Fruit fly (Drosophila melanogaster) whole organism, embryonic: ENCODE results near the gene Jon25Bi.

ENCODE experiments used
- Adf1 ChIP-seq: fragments of 200-800 bp; sonication (Bioruptor generic); IDR thresholded peaks from 2 replicates; pipeline ENCODE4 v1.3.6; 2022; ENCODE audit warnings: missing biosample characterization, missing genetic modification characterization
- Bgb ChIP-seq: fragments of 200-800 bp; sonication (Bioruptor generic); IDR thresholded peaks from 2 replicates; pipeline ENCODE4 v1.3.6; 2022; ENCODE audit warnings: missing biosample characterization, missing genetic modification characterization; ENCODE audit not compliant: partially characterized antibody
- C15 ChIP-seq: fragments of 200-800 bp; sonication (Bioruptor generic); IDR thresholded peaks from 3 replicates; pipeline ENCODE4 v1.3.6; 2022; ENCODE audit warnings: missing biosample characterization, missing genetic modification characterization
- CG12391 ChIP-seq: fragments of 200-800 bp; sonication (Bioruptor generic); optimal IDR thresholded peaks from 3 replicates; lab custom pipeline; 2018; ENCODE audit warnings: missing biosample characterization, mild to moderate bottlenecking, missing genetic modification characterization, moderate library complexity
- CG13424 ChIP-seq: fragments of 200-800 bp; sonication (Bioruptor generic); optimal IDR thresholded peaks from 2 replicates; lab custom pipeline; 2019; ENCODE audit warnings: missing biosample characterization, mild to moderate bottlenecking, missing genetic modification characterization, moderate library complexity
- CG13894 ChIP-seq: fragments of 200-800 bp; sonication (Bioruptor generic); optimal IDR thresholded peaks from 3 replicates; lab custom pipeline; 2018; ENCODE audit warnings: missing biosample characterization, mild to moderate bottlenecking, missing genetic modification characterization, moderate library complexity
- CG1602 ChIP-seq: fragments of 200-800 bp; sonication (Bioruptor generic); optimal IDR thresholded peaks from 3 replicates; lab custom pipeline; 2016; ENCODE audit warnings: missing biosample characterization, missing genetic modification characterization
- CG16813 ChIP-seq: fragments of 200-800 bp; sonication (Bioruptor generic); IDR thresholded peaks from 3 replicates; pipeline ENCODE4 v1.3.6; 2022; ENCODE audit warnings: missing biosample characterization, missing genetic modification characterization; ENCODE audit not compliant: partially characterized antibody
- CG32767 ChIP-seq: fragments of 200-800 bp; sonication (Bioruptor generic); IDR thresholded peaks from 2 replicates; pipeline ENCODE4 v1.3.6; 2022; ENCODE audit warnings: missing biosample characterization, missing genetic modification characterization
- CG4282 ChIP-seq: fragments of 200-800 bp; sonication (Bioruptor generic); optimal IDR thresholded peaks from 2 replicates; lab custom pipeline; 2016; ENCODE audit warnings: missing biosample characterization, missing genetic modification characterization
- CG4328 ChIP-seq: fragments of 200-800 bp; sonication (Bioruptor generic); optimal IDR thresholded peaks from 3 replicates; lab custom pipeline; 2017; ENCODE audit warnings: missing biosample characterization, missing genetic modification reagents, missing genetic modification characterization
- CG5953 ChIP-seq: fragments of 200-800 bp; sonication (Bioruptor generic); IDR thresholded peaks from 2 replicates; pipeline ENCODE4 v1.3.6; 2022; ENCODE audit warnings: missing biosample characterization, missing genetic modification characterization
- CG6854 ChIP-seq: fragments of 200-800 bp; sonication (Bioruptor generic); optimal IDR thresholded peaks from 3 replicates; lab custom pipeline; 2017; ENCODE audit warnings: missing biosample characterization, mild to moderate bottlenecking, missing genetic modification characterization
- CG7357 ChIP-seq: fragments of 200-800 bp; sonication (Bioruptor generic); IDR thresholded peaks from 3 replicates; pipeline ENCODE4 v1.3.6; 2022; ENCODE audit warnings: missing biosample characterization, missing genetic modification characterization
- CG8089 ChIP-seq: fragments of 200-800 bp; sonication (Bioruptor generic); optimal IDR thresholded peaks from 3 replicates; lab custom pipeline; 2016; ENCODE audit warnings: missing biosample characterization, missing genetic modification characterization
- CG8944 ChIP-seq: fragments of 200-800 bp; sonication (Bioruptor generic); optimal IDR thresholded peaks from 3 replicates; lab custom pipeline; 2016; ENCODE audit warnings: missing biosample characterization, missing genetic modification characterization
- CG9876 ChIP-seq: fragments of 200-800 bp; sonication (Bioruptor generic); optimal IDR thresholded peaks from 2 replicates; lab custom pipeline; 2016; ENCODE audit warnings: missing biosample characterization, missing genetic modification characterization
- Chrac-16 ChIP-seq: fragments of 200-800 bp; sonication (Bioruptor generic); optimal IDR thresholded peaks from 3 replicates; lab custom pipeline; 2016; ENCODE audit warnings: missing biosample characterization, missing genetic modification characterization
- D ChIP-seq, 2 experiments: fragments of 200-800 bp in 1 of 2; fragments of >200 bp in 1 of 2; sonication (Bioruptor generic) in 1 of 2; optimal IDR thresholded peaks; 2 replicates in 1 of 2; 3 replicates in 1 of 2; lab custom pipeline; 2017; ENCODE audit warnings: mild to moderate bottlenecking in 1 of 2, missing biosample characterization in 1 of 2, missing genetic modification characterization in 1 of 2, missing genetic modification reagents in 1 of 2
- Dip3 ChIP-seq: fragments of 200-800 bp; sonication (Bioruptor generic); optimal IDR thresholded peaks from 3 replicates; lab custom pipeline; 2016; ENCODE audit warnings: missing biosample characterization, missing genetic modification characterization
- Elba2 ChIP-seq: fragments of 200-800 bp; sonication (Bioruptor generic); optimal IDR thresholded peaks from 3 replicates; lab custom pipeline; 2016; ENCODE audit warnings: missing biosample characterization, missing genetic modification characterization
- Fer3 ChIP-seq: fragments of 200-800 bp; sonication (Bioruptor generic); optimal IDR thresholded peaks from 2 replicates; lab custom pipeline; 2018; ENCODE audit warnings: missing biosample characterization, mild to moderate bottlenecking, missing genetic modification characterization, moderate library complexity
- Gug ChIP-seq: fragments of 200-800 bp; sonication (Bioruptor generic); IDR thresholded peaks from 4 replicates; pipeline ENCODE4 v1.3.6; 2022; ENCODE audit warnings: missing biosample characterization, missing genetic modification characterization
- H2.0 ChIP-seq: fragments of 200-800 bp; sonication (Bioruptor generic); IDR thresholded peaks from 2 replicates; pipeline ENCODE4 v1.3.6; 2022; ENCODE audit warnings: missing biosample characterization, missing genetic modification characterization
- MBD-R2 ChIP-seq: fragments of 200-800 bp; sonication (Bioruptor generic); IDR thresholded peaks from 2 replicates; pipeline ENCODE4 v1.3.6; 2022; ENCODE audit warnings: missing biosample characterization, missing genetic modification characterization
- NK7.1 ChIP-seq: fragments of 200-800 bp; sonication (Bioruptor generic); optimal IDR thresholded peaks from 3 replicates; lab custom pipeline; 2016; ENCODE audit warnings: missing biosample characterization, missing genetic modification characterization
- Neu2 ChIP-seq: fragments of 200-800 bp; sonication (Bioruptor generic); optimal IDR thresholded peaks from 3 replicates; lab custom pipeline; 2016; ENCODE audit warnings: missing biosample characterization, missing genetic modification characterization, borderline replicate concordance
- Oaz ChIP-seq: fragments of 200-800 bp; sonication (Bioruptor generic); IDR thresholded peaks from 2 replicates; pipeline ENCODE4 v1.3.6; 2022; ENCODE audit warnings: missing biosample characterization, missing genetic modification characterization
- Opbp ChIP-seq: fragments of 200-800 bp; sonication (Bioruptor generic); IDR thresholded peaks from 3 replicates; pipeline ENCODE4 v1.3.6; 2022; ENCODE audit warnings: missing biosample characterization, missing genetic modification characterization; ENCODE audit not compliant: partially characterized antibody
- Tbp ChIP-seq: fragments of >200 bp; optimal IDR thresholded peaks from 2 replicates; lab custom pipeline; 2018; ENCODE audit warnings: missing biosample characterization, missing genetic modification characterization
- Trl ChIP-seq, 3 experiments: fragments of >200 bp in 2 of 3; fragments of 200-800 bp in 1 of 3; sonication (Bioruptor generic) in 1 of 3; optimal IDR thresholded peaks; 2 replicates in 1 of 3; 3 replicates in 2 of 3; lab custom pipeline; 2016 to 2017; ENCODE audit warnings: missing biosample characterization in 1 of 3, missing genetic modification characterization in 1 of 3
- Usf ChIP-seq: fragments of 200-800 bp; sonication (Bioruptor generic); optimal IDR thresholded peaks from 2 replicates; lab custom pipeline; 2017; ENCODE audit warnings: missing genotype, missing biosample characterization, missing genetic modification characterization
- btn ChIP-seq: fragments of 200-800 bp; sonication (Bioruptor generic); optimal IDR thresholded peaks from 2 replicates; lab custom pipeline; 2016; ENCODE audit warnings: missing biosample characterization, missing genetic modification characterization
- cg ChIP-seq: fragments of 200-800 bp; sonication (Bioruptor generic); optimal IDR thresholded peaks from 3 replicates; lab custom pipeline; 2019; ENCODE audit warnings: missing biosample characterization, mild to moderate bottlenecking, missing genetic modification characterization, moderate library complexity
- danr ChIP-seq: fragments of 200-800 bp; sonication (Bioruptor generic); IDR thresholded peaks from 2 replicates; pipeline ENCODE4 v1.3.6; 2022; ENCODE audit warnings: missing biosample characterization, missing genetic modification characterization
- fd64A ChIP-seq: fragments of 200-800 bp; sonication (Bioruptor generic); optimal IDR thresholded peaks from 3 replicates; lab custom pipeline; 2018; ENCODE audit warnings: missing biosample characterization, mild to moderate bottlenecking, missing genetic modification characterization
- fu2 ChIP-seq: fragments of 200-800 bp; sonication (Bioruptor generic); optimal IDR thresholded peaks from 2 replicates; lab custom pipeline; 2016; ENCODE audit warnings: missing biosample characterization, missing genetic modification characterization
- grau ChIP-seq: fragments of 200-800 bp; optimal IDR thresholded peaks from 3 replicates; lab custom pipeline; 2019; ENCODE audit warnings: missing biosample characterization, mild to moderate bottlenecking, missing genetic modification characterization, moderate library complexity
- jumu ChIP-seq: fragments of 200-800 bp; sonication (Bioruptor generic); optimal IDR thresholded peaks from 3 replicates; lab custom pipeline; 2016; ENCODE audit warnings: missing biosample characterization, missing genetic modification characterization
- knrl ChIP-seq: fragments of 200-800 bp; sonication (Bioruptor generic); IDR thresholded peaks from 3 replicates; pipeline ENCODE4 v1.3.6; 2022; ENCODE audit warnings: missing biosample characterization, missing genetic modification characterization; ENCODE audit not compliant: partially characterized antibody
- odd ChIP-seq: fragments of 200-800 bp; sonication (Bioruptor generic); optimal IDR thresholded peaks from 2 replicates; lab custom pipeline; 2017; ENCODE audit warnings: missing biosample characterization, mild to moderate bottlenecking, missing genetic modification characterization
- otp ChIP-seq: fragments of 200-800 bp; sonication (Bioruptor generic); IDR thresholded peaks from 3 replicates; pipeline ENCODE4, ENCODE4 v1.3.6; 2022; ENCODE audit warnings: missing biosample characterization, missing genetic modification characterization
- prd ChIP-seq, 3 experiments: fragments of >200 bp in 2 of 3; fragments of 200-800 bp in 1 of 3; sonication (Bioruptor generic) in 1 of 3; optimal IDR thresholded peaks in 2 of 3; IDR thresholded peaks in 1 of 3; 2 replicates in 2 of 3; 3 replicates in 1 of 3; pipeline versions ENCODE4 v1.3.6 to Lab custom; 2017 to 2022; ENCODE audit warnings: missing biosample characterization in 1 of 3, missing genetic modification characterization in 1 of 3
- sisA ChIP-seq: fragments of 200-800 bp; sonication (Bioruptor generic); IDR thresholded peaks from 2 replicates; pipeline ENCODE4 v1.3.6; 2022; ENCODE audit warnings: missing biosample characterization, missing genetic modification characterization
- tio ChIP-seq: fragments of 200-800 bp; sonication (Bioruptor generic); optimal IDR thresholded peaks from 2 replicates; lab custom pipeline; 2017; ENCODE audit warnings: missing biosample characterization, missing genetic modification characterization, inconsistent platforms
- tup ChIP-seq: fragments of 200-800 bp; sonication (Bioruptor generic); optimal IDR thresholded peaks from 2 replicates; lab custom pipeline; 2016; ENCODE audit warnings: missing biosample characterization, mild to moderate bottlenecking, missing genetic modification characterization, moderate library complexity
- wor ChIP-seq: fragments of 200-800 bp; sonication (Bioruptor generic); IDR thresholded peaks from 2 replicates; pipeline ENCODE4 v1.3.6; 2022; ENCODE audit warnings: missing biosample characterization, missing genetic modification characterization
- zf30C ChIP-seq: fragments of 200-800 bp; sonication (Bioruptor generic); optimal IDR thresholded peaks from 3 replicates; lab custom pipeline; 2018; ENCODE audit warnings: missing biosample characterization, mild to moderate bottlenecking, missing genetic modification characterization

The Jon25Bi gene

DNA sequence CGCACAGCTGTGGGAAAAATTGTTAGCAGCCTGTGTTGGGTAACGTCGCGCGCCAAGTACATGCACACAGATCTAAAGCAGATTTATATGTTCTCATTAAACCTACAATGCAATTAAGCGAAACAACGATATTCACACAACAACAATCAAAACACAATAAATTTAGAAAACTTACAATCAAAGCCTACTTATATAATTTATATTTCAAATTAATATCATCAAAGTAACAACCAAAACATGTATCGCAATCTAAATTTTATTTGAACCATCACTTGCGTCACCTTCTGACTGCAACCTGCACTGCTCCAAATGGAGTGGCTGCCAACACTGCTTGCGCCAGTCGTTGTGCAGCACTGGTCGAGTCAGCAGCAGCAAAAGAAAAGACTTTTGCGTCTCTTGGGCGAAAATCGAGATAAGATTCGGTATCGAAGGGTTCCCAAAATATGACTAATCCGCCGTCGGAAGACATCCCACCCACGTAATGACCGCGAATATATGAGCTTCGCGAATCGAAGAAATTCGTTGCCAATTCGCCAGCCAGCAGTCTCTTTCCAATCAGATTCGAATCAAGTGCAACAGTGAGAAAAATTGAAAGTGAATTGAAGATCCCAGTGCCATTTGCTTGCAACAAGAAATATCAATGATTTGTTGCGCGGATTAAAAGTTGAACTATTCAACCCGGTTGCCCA, 26.5 kb upstream of the Jon25Bi start, which contains the start of the genes CG8892 and CG34126 (continued):
- TF ChIP-seq tio (GFP tag; lab: Kevin White, UChicago) (peak; percentile 98), Bgb (GFP tag; lab: Robert Waterston, UW) (peak; percentile 45; the same call in 1 of the 2 replicates), sisA (peak; percentile 98), Adf1 (peak; percentile 80), Opbp (GFP tag; lab: Robert Waterston, UW) (0 out of 3 replicates have a peak, but pooled peaks have one; percentile 28), CG4282 (GFP tag; lab: Kevin White, UChicago) (peak; percentile 88), fd64A (GFP tag; lab: Kevin White, UChicago) (peak; percentile 77), H2.0 (GFP tag; lab: Robert Waterston, UW) (peak; percentile 92), CG16813 (peak; percentile 36; the same call in 2 of the 3 replicates), CG13424 (tag; lab: Kevin White, UChicago) (peak; percentile 98), Fer3 (tag; lab: Kevin White, UChicago) (peak; percentile 97), jumu (peak; percentile 98), CG13894 (peak; percentile 94), wor (peak; percentile 94), Tbp (GFP tag; lab: Kevin White, UChicago) (peak; percentile 75), MBD-R2 (GFP tag; lab: Robert Waterston, UW) (peak; percentile 97), CG4328 (peak; percentile 97), CG32767 (GFP tag; lab: Robert Waterston, UW) (peak; percentile 93), CG9876 (peak; percentile 96), fu2 (GFP tag; lab: Kevin White, UChicago) (peak; percentile 96), CG12391 (peak; percentile 98), tup (GFP tag; lab: Kevin White, UChicago) (peak; percentile 95), CG8089 (GFP tag; lab: Kevin White, UChicago) (peak; percentile 95), grau (peak; percentile 96), odd (GFP tag; lab: Kevin White, UChicago) (peak; percentile 90), Trl (optimal IDR thresholded peaks at IDR 0.05; lab: Kevin White, UChicago) (peak in 1 of 2 experiments; percentile 5), Trl (GFP tag; optimal IDR thresholded peaks at IDR 0.05; lab: Kevin White, UChicago) (peak; percentile 98), zf30C (GFP tag; lab: Kevin White, UChicago) (peak; percentile 74), Usf (peak; percentile 98), Elba2 (GFP tag; lab: Kevin White, UChicago) (peak; percentile 92), D (optimal IDR thresholded peaks at IDR 0.05; lab: Kevin White, UChicago) (no peak), D (GFP tag; optimal IDR thresholded peaks at IDR 0.05; lab: Kevin White, UChicago) (peak; percentile 97), CG1602 (GFP tag; lab: Kevin White, UChicago) (peak; percentile 99), btn (GFP tag; lab: Kevin White, UChicago) (peak; percentile 64), danr (GFP tag; lab: Robert Waterston, UW) (peak; percentile 94), prd (optimal IDR thresholded peaks at IDR 0.05; lab: Kevin White, UChicago) (no peak), prd (GFP tag; IDR thresholded peaks at IDR 0.05; lab: Robert Waterston, UW) (peak; percentile 98), Oaz (GFP tag; lab: Robert Waterston, UW) (peak; percentile 90), Neu2 (GFP tag; lab: Kevin White, UChicago) (peak; percentile 72), CG5953 (GFP tag; lab: Robert Waterston, UW) (peak; percentile 85), CG8944 (GFP tag; lab: Kevin White, UChicago) (peak; percentile 96), Dip3 (GFP tag; lab: Kevin White, UChicago) (peak; percentile 98), Gug (GFP tag; lab: Robert Waterston, UW) (peak; percentile 99), otp (GFP tag; lab: Robert Waterston, UW) (peak; percentile 85), CG7357 (GFP tag; lab: Robert Waterston, UW) (peak; percentile 92), C15 (peak; percentile 89), NK7.1 (GFP tag; lab: Kevin White, UChicago) (peak; percentile 82), CG6854 (GFP tag; lab: Kevin White, UChicago) (peak; percentile 89), Chrac-16 (GFP tag; lab: Kevin White, UChicago) (peak; percentile 99), cg (GFP tag; lab: Kevin White, UChicago) (no peak), knrl (GFP tag; lab: Robert Waterston, UW) (peak; percentile 55)
